Worm (Caenorhabditis elegans): ENCODE data around the gene F15D4.2.

Gene F15D4.2

ce11 chrII:13215792-13216191 lies at the start of gene F15D4.2:
TSS of gene F15D4.2 (plus strand) at chrII:13216092.
- TF ChIP-seq ztf-11 (tag; optimal IDR thresholded peaks at IDR 0.05) (no peak), elt-1 (tag; optimal IDR thresholded peaks at IDR 0.05) (no peak), ceh-16 (tag; optimal IDR thresholded peaks at IDR 0.05) (no peak), jun-1 (tag; optimal IDR thresholded peaks at IDR 0.05) (no peak), nhr-11 (tag; optimal IDR thresholded peaks at IDR 0.05) (no peak), elt-2 (tag; optimal IDR thresholded peaks at IDR 0.05) (no peak), pha-4 (tag; optimal IDR thresholded peaks at IDR 0.05) (no peak), nhr-12 (tag; optimal IDR thresholded peaks at IDR 0.05) (no peak), ceh-82 (tag; optimal IDR thresholded peaks at IDR 0.05) (no peak), ceh-28 (tag; optimal IDR thresholded peaks at IDR 0.05) (no peak), nhr-25 (tag; optimal IDR thresholded peaks at IDR 0.05) (no peak), tbx-2 (tag; optimal IDR thresholded peaks at IDR 0.05) (no peak), daf-12 (tag; optimal IDR thresholded peaks at IDR 0.05) (no peak), egl-5 (tag; optimal IDR thresholded peaks at IDR 0.05) (no peak), ZK546.5 (tag; optimal IDR thresholded peaks at IDR 0.05) (no peak), fkh-10 (GFP tag; optimal IDR thresholded peaks at IDR 0.05) (no peak), mml-1 (tag; optimal IDR thresholded peaks at IDR 0.05) (no peak), R02D3.7 (tag; optimal IDR thresholded peaks at IDR 0.05) (no peak), ceh-9 (tag; optimal IDR thresholded peaks at IDR 0.05) (no peak)

DNA sequence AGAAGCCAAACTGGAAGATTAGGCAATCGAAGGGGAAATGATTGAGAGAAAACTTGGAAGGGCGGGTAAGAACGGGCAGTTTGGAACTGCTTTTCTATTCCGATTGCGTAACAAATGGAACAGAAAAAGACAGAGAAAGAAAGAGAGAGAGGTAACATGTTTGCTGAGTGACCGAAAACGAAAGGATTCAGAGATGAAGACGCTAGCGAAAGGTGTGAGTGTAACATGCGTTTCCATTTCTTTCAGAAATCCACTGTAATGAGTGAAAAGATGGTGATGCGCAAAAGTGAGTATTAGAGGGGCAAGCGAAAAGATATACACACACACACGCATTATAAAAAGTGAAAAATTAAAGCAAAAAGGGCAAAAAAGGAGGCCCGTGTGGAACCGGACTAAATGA lies 48.4 kb upstream of the F15D4.2 start:
- TF ChIP-seq nhr-25 (tag; optimal IDR thresholded peaks at IDR 0.05) (peak; percentile 76), sea-2 (GFP tag; optimal IDR thresholded peaks at IDR 0.05) (no peak)

DNA sequence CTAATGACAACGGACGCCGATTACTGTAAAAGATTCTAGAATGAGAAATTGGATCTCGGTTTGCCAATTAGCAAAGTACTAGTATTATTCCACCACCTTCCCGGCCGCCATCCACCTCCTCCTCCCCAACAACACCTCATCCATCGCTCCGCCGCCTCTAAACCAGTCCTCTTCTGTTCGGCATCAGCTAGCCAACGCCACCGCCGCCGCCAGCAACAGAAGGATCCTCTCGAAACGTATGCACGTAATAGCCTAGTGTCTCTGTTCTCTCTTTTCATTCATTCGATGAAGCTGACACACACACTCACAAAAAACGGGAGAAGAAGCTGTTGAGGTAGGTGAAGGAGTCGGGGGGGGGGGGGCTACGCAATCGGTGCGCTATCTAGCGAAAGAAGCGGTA lies 45.2 kb upstream of the F15D4.2 start:
- no peak for TF ChIP-seq nhr-237 (tag; optimal IDR thresholded peaks at IDR 0.05)
- TF ChIP-seq tbx-2 (tag; optimal IDR thresholded peaks at IDR 0.05) = no peak
- no peak for TF ChIP-seq nhr-25 (tag; optimal IDR thresholded peaks at IDR 0.05)
- TF ChIP-seq nhr-28 (tag; optimal IDR thresholded peaks at IDR 0.05) = no peak
- TF ChIP-seq ztf-4 (tag; optimal IDR thresholded peaks at IDR 0.05) = no peak
- TF ChIP-seq ceh-82 (tag; optimal IDR thresholded peaks at IDR 0.05) = no peak
- no peak for TF ChIP-seq nhr-76 (tag; optimal IDR thresholded peaks at IDR 0.05)
- no peak for TF ChIP-seq unc-39 (tag; optimal IDR thresholded peaks at IDR 0.05)
- no peak for TF ChIP-seq eor-1 (tag; optimal IDR thresholded peaks at IDR 0.05)
- no peak for TF ChIP-seq ceh-9 (tag; optimal IDR thresholded peaks at IDR 0.05)
- TF ChIP-seq lin-39 (tag; optimal IDR thresholded peaks at IDR 0.05) = no peak
- TF ChIP-seq daf-12 (tag; optimal IDR thresholded peaks at IDR 0.05) = no peak
- no peak for TF ChIP-seq ceh-16 (tag; optimal IDR thresholded peaks at IDR 0.05)
- no peak for TF ChIP-seq ztf-11 (tag; optimal IDR thresholded peaks at IDR 0.05)
- no peak for TF ChIP-seq mml-1 (tag; optimal IDR thresholded peaks at IDR 0.05)
- TF ChIP-seq egl-5 (tag; optimal IDR thresholded peaks at IDR 0.05) = no peak
- TF ChIP-seq lin-15B (tag; optimal IDR thresholded peaks at IDR 0.05) = no peak
- no peak for TF ChIP-seq fos-1 (tag; optimal IDR thresholded peaks at IDR 0.05)

DNA sequence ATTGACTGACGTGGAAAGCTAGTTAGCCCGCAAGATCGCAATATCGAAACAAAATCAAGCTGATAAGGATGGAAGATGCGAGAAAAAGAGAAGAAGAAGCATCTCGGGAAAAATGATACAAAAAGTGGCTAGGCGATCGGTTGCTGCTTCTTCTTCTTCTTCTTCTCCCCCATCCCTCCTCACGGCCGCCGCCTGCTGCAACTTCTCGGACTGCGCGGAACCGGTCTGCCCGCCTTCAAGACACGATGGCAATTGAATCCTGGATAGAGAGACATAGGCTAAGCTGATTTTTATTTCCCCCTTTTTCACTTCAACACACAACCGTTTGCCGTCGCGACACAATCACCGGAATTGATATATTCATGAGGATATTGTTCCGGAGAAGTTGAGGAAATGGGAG lies 41.5 kb upstream of the F15D4.2 start:
- TF ChIP-seq fos-1 (tag; optimal IDR thresholded peaks at IDR 0.05) (no peak), nhr-23 (tag; optimal IDR thresholded peaks at IDR 0.05) (peak; percentile 11)

- TF ChIP-seq nhr-237 (tag; optimal IDR thresholded peaks at IDR 0.05) = no peak
Observed at ce11 chrII:13181465-13181864, 34.4 kb upstream of the F15D4.2 start, which contains the start of gene W09H1.1. TSS of gene W09H1.1 (minus strand) at chrII:13181565.

DNA sequence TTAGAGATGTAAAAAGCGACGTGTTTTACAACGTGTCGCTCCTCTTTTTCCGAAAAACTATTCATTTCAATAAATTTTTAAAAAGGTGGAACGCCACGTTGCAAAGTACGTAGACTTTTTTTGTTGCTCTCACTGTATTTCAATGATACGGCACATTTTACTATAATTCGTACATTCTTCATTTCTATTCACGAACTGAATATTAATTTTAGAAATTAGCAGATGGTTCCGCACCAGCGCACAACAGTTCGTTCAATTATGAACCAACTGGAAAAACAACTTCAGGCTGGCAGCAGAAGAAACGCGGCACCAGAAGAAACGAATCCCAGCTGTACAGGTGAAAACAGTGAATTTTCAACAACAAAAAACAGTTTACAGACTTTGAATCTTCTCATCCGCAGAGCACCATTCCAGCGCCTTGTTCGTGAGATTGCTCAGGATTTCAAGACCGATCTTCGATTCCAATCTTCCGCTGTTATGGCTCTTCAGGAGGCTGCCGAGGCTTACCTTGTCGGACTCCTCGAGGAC lies 32.6 kb upstream of the F15D4.2 start, which contains the start of the genes W09H1.4 and his-73:
TSS of gene W09H1.4 (plus strand) at position 301 of the 528 bp plus-strand sequence.
TSS of gene his-73 (plus strand) at position 478 of the 528 bp plus-strand sequence.
- TF ChIP-seq nhr-28 (tag; optimal IDR thresholded peaks at IDR 0.05) (no peak), ZK546.5 (tag; optimal IDR thresholded peaks at IDR 0.05) (no peak), sea-2 (GFP tag; optimal IDR thresholded peaks at IDR 0.05) (no peak), daf-12 (tag; optimal IDR thresholded peaks at IDR 0.05) (no peak), elt-2 (tag; optimal IDR thresholded peaks at IDR 0.05) (no peak)

ce11 chrII:13184129-13184528 lies 31.8 kb upstream of the F15D4.2 start, which contains the start of gene W09H1.3:
TSS of gene W09H1.3 (plus strand) at chrII:13184429.
- no peak for TF ChIP-seq tbx-2 (tag; optimal IDR thresholded peaks at IDR 0.05)
- TF ChIP-seq ztf-4 (tag; optimal IDR thresholded peaks at IDR 0.05) = no peak
- no peak for TF ChIP-seq skn-1 (tag; optimal IDR thresholded peaks at IDR 0.05)
- TF ChIP-seq ama-1 (optimal IDR thresholded peaks at IDR 0.05) = no peak
- TF ChIP-seq hmg-11 (tag; optimal IDR thresholded peaks at IDR 0.05) = no peak
- no peak for TF ChIP-seq fkh-2 (tag; optimal IDR thresholded peaks at IDR 0.05)
- TF ChIP-seq nhr-12 (tag; optimal IDR thresholded peaks at IDR 0.05) = no peak
- TF ChIP-seq ceh-28 (tag; optimal IDR thresholded peaks at IDR 0.05) = no peak
- TF ChIP-seq R02D3.7 (tag; optimal IDR thresholded peaks at IDR 0.05) = no peak
- TF ChIP-seq elt-1 (tag; optimal IDR thresholded peaks at IDR 0.05) = no peak
- TF ChIP-seq nhr-43 (tag; optimal IDR thresholded peaks at IDR 0.05; ENCODE audit: poor library complexity, severe bottlenecking) = no peak
- TF ChIP-seq nhr-237 (tag; optimal IDR thresholded peaks at IDR 0.05) = no peak
- no peak for TF ChIP-seq mml-1 (tag; optimal IDR thresholded peaks at IDR 0.05)
- no peak for TF ChIP-seq ztf-11 (tag; optimal IDR thresholded peaks at IDR 0.05)
- no peak for TF ChIP-seq nhr-11 (tag; optimal IDR thresholded peaks at IDR 0.05)
- TF ChIP-seq unc-39 (tag; optimal IDR thresholded peaks at IDR 0.05) = no peak

All from whole organism, L3 larva.